Fruit fly (Drosophila melanogaster): Measurements from ENCODE around the gene Cad86C.

The Cad86C gene

dm6 chr3R:10868427-10868962, 41.6 kb downstream of the Cad86C start, which contains the start of the genes SelR and Tsp86D (continued):
- TF ChIP-seq Neu2 (GFP tag; optimal IDR thresholded peaks at IDR 0.05; ENCODE audit: borderline replicate concordance) (no peak), ac (GFP tag; optimal IDR thresholded peaks at IDR 0.05) (peak; percentile 48), CG2712 (tag; optimal IDR thresholded peaks at IDR 0.05) (peak; percentile 58), chif (GFP tag; optimal IDR thresholded peaks at IDR 0.05) (no peak), Hr78 (GFP tag; optimal IDR thresholded peaks at IDR 0.05) (no peak), CG12104 (GFP tag; optimal IDR thresholded peaks at IDR 0.05) (peak; percentile 48), TFAM (GFP tag; optimal IDR thresholded peaks at IDR 0.05) (no peak), Meics (GFP tag; optimal IDR thresholded peaks at IDR 0.05) (peak; percentile 37), sens (GFP tag) (peak; percentile 20), CG14860 (GFP tag; IDR thresholded peaks at IDR 0.05; ENCODE audit: partially characterized antibody) (peak; percentile 53; the same call in 2 of the 3 replicates), CG7786 (GFP tag; optimal IDR thresholded peaks at IDR 0.05) (no peak), twi (tag; optimal IDR thresholded peaks at IDR 0.05) (no peak), tna (GFP tag; IDR thresholded peaks at IDR 0.05; ENCODE audit: partially characterized antibody) (no peak; the same call in none of the 2 replicates), CG43689 (GFP tag; IDR thresholded peaks at IDR 0.05) (no peak), CG8359 (GFP tag; optimal IDR thresholded peaks at IDR 0.05; ENCODE audit: borderline replicate concordance) (no peak), CG11456 (GFP tag; IDR thresholded peaks at IDR 0.05) (no peak), cwo (GFP tag; optimal IDR thresholded peaks at IDR 0.05) (peak; percentile 47), bsh (GFP tag; optimal IDR thresholded peaks at IDR 0.05) (no peak), CG4820 (GFP tag; optimal IDR thresholded peaks at IDR 0.05) (no peak), Adf1 (GFP tag; IDR thresholded peaks at IDR 0.05) (peak; percentile 26; the same call in 1 of the 2 replicates), gce (GFP tag; IDR thresholded peaks at IDR 0.05) (no peak), CG17802 (tag; optimal IDR thresholded peaks at IDR 0.05) (no peak), CG17912 (GFP tag; optimal IDR thresholded peaks at IDR 0.05) (peak; percentile 57), CG1602 (GFP tag; optimal IDR thresholded peaks at IDR 0.05) (no peak), sqz (GFP tag; optimal IDR thresholded peaks at IDR 0.05) (peak; percentile 80), gcm2 (GFP tag; optimal IDR thresholded peaks at IDR 0.05) (no peak), Elba2 (GFP tag; optimal IDR thresholded peaks at IDR 0.05) (peak; percentile 68), CG18262 (tag; optimal IDR thresholded peaks at IDR 0.05) (peak; percentile 16), CG13894 (tag; optimal IDR thresholded peaks at IDR 0.05) (peak; percentile 84), hb (GFP tag; IDR thresholded peaks at IDR 0.05; ENCODE audit: partially characterized antibody) (0 out of 3 replicates have a peak, but pooled peaks have one; percentile 28), CG9797 (GFP tag; optimal IDR thresholded peaks at IDR 0.05) (peak; percentile 95), yki (optimal IDR thresholded peaks at IDR 0.05) (no peak), otp (GFP tag; IDR thresholded peaks at IDR 0.05) (peak; percentile 61; the same call in 1 of the 3 replicates), CG6175 (GFP tag; IDR thresholded peaks at IDR 0.05) (no peak), chm (GFP tag; IDR thresholded peaks at IDR 0.05) (no peak), scrt (GFP tag; optimal IDR thresholded peaks at IDR 0.05) (peak; percentile 45), CG8290 (GFP tag; optimal IDR thresholded peaks at IDR 0.05) (peak; percentile 18), CG8290 (tag; optimal IDR thresholded peaks at IDR 0.05) (peak in 1 of 2 experiments; percentile 65), Hsf (GFP tag; optimal IDR thresholded peaks at IDR 0.05) (no peak), gt (GFP tag; IDR thresholded peaks at IDR 0.05) (no peak), vnd (GFP tag; IDR thresholded peaks at IDR 0.05; ENCODE audit: partially characterized antibody) (no peak), dmrt99B (tag; optimal IDR thresholded peaks at IDR 0.05) (peak; percentile 1), CG2129 (GFP tag; IDR thresholded peaks at IDR 0.05; ENCODE audit: partially characterized antibody) (0 out of 2 replicates have a peak, but pooled peaks have one; percentile 21), zen (tag; optimal IDR thresholded peaks at IDR 0.05) (peak; percentile 66), HHEX (GFP tag; optimal IDR thresholded peaks at IDR 0.05) (peak; percentile 17), CG8478 (optimal IDR thresholded peaks at IDR 0.05) (no peak), sima (GFP tag; optimal IDR thresholded peaks at IDR 0.05) (no peak), CG12744 (GFP tag; optimal IDR thresholded peaks at IDR 0.05) (peak; percentile 35), Side (GFP tag; optimal IDR thresholded peaks at IDR 0.05) (no peak), knrl (GFP tag; IDR thresholded peaks at IDR 0.05; ENCODE audit: partially characterized antibody) (peak; percentile 60)
